Worm (Caenorhabditis elegans) whole organism, L4 larva: Measurements from ENCODE around the gene xpf-1.

Source experiments
- D1046.2 ChIP-seq: fragments of 200-800 bp; sonication (Bioruptor generic); IDR thresholded peaks from 2 replicates; pipeline ENCODE4 v1.3.6; 2022; ENCODE audit warnings: missing genetic modification characterization, missing compliant biosample characterization
- F10B5.3 ChIP-seq: sonication (generic microtip); optimal IDR thresholded peaks from 2 replicates; lab custom pipeline; 2016; ENCODE audit warnings: mild to moderate bottlenecking, missing genetic modification characterization, missing compliant biosample characterization
- F37D6.2 ChIP-seq: sonication (generic microtip); optimal IDR thresholded peaks from 2 replicates; lab custom pipeline; 2016; ENCODE audit warnings: mild to moderate bottlenecking, missing genetic modification characterization, missing compliant biosample characterization
- R02D3.7 ChIP-seq: fragments of 150-350 bp; sonication (generic microtip); optimal IDR thresholded peaks from 3 replicates; lab custom pipeline; 2014; ENCODE audit warnings: missing biosample characterization, missing genetic modification characterization
- T20F7.1 ChIP-seq: fragments of 200-800 bp; sonication (Bioruptor generic); optimal IDR thresholded peaks from 2 replicates; lab custom pipeline; 2018; ENCODE audit warnings: mild to moderate bottlenecking, missing genetic modification characterization, missing compliant biosample characterization
- T26A8.4 ChIP-seq: fragments of 200-800 bp; sonication (Bioruptor generic); IDR thresholded peaks from 2 replicates; pipeline ENCODE4 v1.3.6; 2022; ENCODE audit warnings: missing genetic modification characterization, missing compliant biosample characterization
- ZK337.2 ChIP-seq: fragments of 200-800 bp; sonication (Bioruptor generic); IDR thresholded peaks from 2 replicates; pipeline ENCODE4 v1.3.6; 2022; ENCODE audit warnings: missing genetic modification reagents, missing genetic modification characterization, missing compliant biosample characterization
- aha-1 ChIP-seq: fragments of 150-350 bp; peaks from one replicate; lab custom pipeline; 2014; ENCODE audit warnings: missing biosample characterization, missing genetic modification characterization
- ama-1 ChIP-seq: fragments of 150-350 bp; optimal IDR thresholded peaks from 2 replicates; lab custom pipeline; 2014; ENCODE audit warnings: inconsistent platforms, mixed read lengths
- arid-1 ChIP-seq: fragments of 200-800 bp; sonication (Bioruptor generic); conservative IDR thresholded peaks from 2 replicates; pipeline ENCODE4 v1.3.6; 2022; ENCODE audit warnings: missing genetic modification reagents, missing genetic modification characterization, missing compliant biosample characterization
- attf-4 ChIP-seq: sonication (generic microtip); optimal IDR thresholded peaks from 3 replicates; lab custom pipeline; 2017; ENCODE audit warnings: missing biosample characterization, missing genetic modification characterization
- ces-1 ChIP-seq: fragments of 150-350 bp; sonication (generic microtip); optimal IDR thresholded peaks from 4 replicates; lab custom pipeline; 2014; ENCODE audit warnings: missing biosample characterization, missing genetic modification reagents, missing genetic modification characterization
- daf-16 ChIP-seq, 3 experiments: sonication (generic microtip); optimal IDR thresholded peaks; 2 replicates each; lab custom pipeline; 2016 to 2017; ENCODE audit warnings: missing genetic modification characterization in 3 of 3, missing genetic modification reagents in 3 of 3, mild to moderate bottlenecking in 2 of 3, missing compliant biosample characterization in 2 of 3, missing biosample characterization in 1 of 3, moderate library complexity in 1 of 3
- dmd-6 ChIP-seq: fragments of 200-800 bp; sonication (Bioruptor generic); IDR thresholded peaks from 2 replicates; pipeline ENCODE4 v1.3.6; 2022; ENCODE audit warnings: missing genetic modification reagents, missing genetic modification characterization, missing compliant biosample characterization
- dmd-8 ChIP-seq: fragments of 200-800 bp; sonication (Bioruptor generic); IDR thresholded peaks from 2 replicates; pipeline ENCODE4 v1.3.6; 2022; ENCODE audit warnings: missing genetic modification characterization, missing compliant biosample characterization
- duxl-1 ChIP-seq: sonication (generic microtip); optimal IDR thresholded peaks from 2 replicates; lab custom pipeline; 2016; ENCODE audit warnings: mild to moderate bottlenecking, missing genetic modification characterization, moderate library complexity, missing compliant biosample characterization; ENCODE audit not compliant: poor library complexity
- dve-1 ChIP-seq: sonication (generic microtip); optimal IDR thresholded peaks from 2 replicates; lab custom pipeline; 2017; ENCODE audit warnings: antibody characterized with exemption, mild to moderate bottlenecking, missing genetic modification characterization, missing compliant biosample characterization; ENCODE audit not compliant: insufficient read depth
- fkh-10 ChIP-seq: fragments of 150-350 bp; optimal IDR thresholded peaks from 2 replicates; lab custom pipeline; 2014; ENCODE audit warnings: missing biosample characterization, missing genetic modification reagents, missing genetic modification characterization
- gei-8 ChIP-seq: fragments of 200-800 bp; sonication (Bioruptor generic); optimal IDR thresholded peaks from 2 replicates; lab custom pipeline; 2018; ENCODE audit warnings: mild to moderate bottlenecking, missing genetic modification characterization, missing compliant biosample characterization
- hlh-11 ChIP-seq: fragments of 200-800 bp; sonication (Bioruptor generic); optimal IDR thresholded peaks from 2 replicates; lab custom pipeline; 2018; ENCODE audit warnings: mild to moderate bottlenecking, missing genetic modification characterization, missing compliant biosample characterization
- hmg-1.1 ChIP-seq: fragments of 200-800 bp; sonication (Bioruptor generic); IDR thresholded peaks from 2 replicates; pipeline ENCODE4 v1.3.6; 2022; ENCODE audit warnings: missing genetic modification reagents, missing genetic modification characterization, missing compliant biosample characterization
- lim-7 ChIP-seq: fragments of 200-800 bp; sonication (Bioruptor generic); IDR thresholded peaks from 2 replicates; pipeline ENCODE4 v1.3.6; 2022; ENCODE audit warnings: missing genetic modification characterization, missing compliant biosample characterization
- lin-38 ChIP-seq: fragments of 200-800 bp; sonication (Bioruptor generic); IDR thresholded peaks from 2 replicates; pipeline ENCODE4 v1.3.6; 2022; ENCODE audit warnings: missing genetic modification reagents, missing genetic modification characterization, missing compliant biosample characterization
- lsy-2 ChIP-seq, 2 experiments: fragments of 150-350 bp in 1 of 2; sonication (generic microtip) in 1 of 2; optimal IDR thresholded peaks; 2 replicates each; lab custom pipeline; 2014 to 2017; ENCODE audit warnings: missing biosample characterization in 2 of 2, missing genetic modification characterization in 2 of 2
- madf-9 ChIP-seq: fragments of 200-800 bp; sonication (Bioruptor generic); conservative IDR thresholded peaks from 2 replicates; pipeline ENCODE4 v1.3.6; 2022; ENCODE audit warnings: missing genetic modification reagents, missing genetic modification characterization, missing compliant biosample characterization
- mdl-1 ChIP-seq, 2 experiments: fragments of 150-350 bp in 1 of 2; sonication (generic microtip) in 1 of 2; optimal IDR thresholded peaks; 2 replicates each; lab custom pipeline; 2014 to 2017; ENCODE audit warnings: missing biosample characterization in 2 of 2, missing genetic modification characterization in 2 of 2
- mep-1 ChIP-seq: fragments of 150-350 bp; sonication (generic microtip); optimal IDR thresholded peaks from 3 replicates; lab custom pipeline; 2014; ENCODE audit warnings: missing biosample characterization, missing genetic modification characterization
- mes-2 ChIP-seq: sonication (generic microtip); optimal IDR thresholded peaks from 2 replicates; lab custom pipeline; 2016; ENCODE audit warnings: missing genotype, mild to moderate bottlenecking, missing genetic modification characterization, missing compliant biosample characterization; ENCODE audit not compliant: poor library complexity, severe bottlenecking
- mxl-2 ChIP-seq: fragments of 200-800 bp; sonication (Bioruptor generic); conservative IDR thresholded peaks from 2 replicates; pipeline ENCODE4 v1.3.6; 2022; ENCODE audit warnings: missing genetic modification reagents, missing genetic modification characterization, missing compliant biosample characterization
- mxl-3 ChIP-seq: fragments of 200-800 bp; sonication (Bioruptor generic); optimal IDR thresholded peaks from 2 replicates; lab custom pipeline; 2018; ENCODE audit warnings: mild to moderate bottlenecking, missing genetic modification characterization, missing compliant biosample characterization
- nhr-102 ChIP-seq: sonication (generic microtip); optimal IDR thresholded peaks from 2 replicates; lab custom pipeline; 2016; ENCODE audit warnings: mild to moderate bottlenecking, missing genetic modification characterization, moderate library complexity, missing compliant biosample characterization
- nhr-11 ChIP-seq: fragments of 150-350 bp; optimal IDR thresholded peaks from 2 replicates; lab custom pipeline; 2014; ENCODE audit warnings: missing biosample characterization, missing genetic modification characterization
- nhr-25 ChIP-seq: sonication (generic microtip); optimal IDR thresholded peaks from 2 replicates; lab custom pipeline; 2017; ENCODE audit warnings: missing genetic modification characterization, mild to moderate bottlenecking, missing compliant biosample characterization, antibody characterized with exemption, moderate library complexity, borderline replicate concordance; ENCODE audit not compliant: insufficient read depth
- nhr-42 ChIP-seq: fragments of 200-800 bp; sonication (Bioruptor generic); IDR thresholded peaks from 2 replicates; pipeline ENCODE4 v1.3.6; 2022; ENCODE audit warnings: missing genetic modification characterization, missing compliant biosample characterization
- nhr-77 ChIP-seq: fragments of 150-350 bp; optimal IDR thresholded peaks from 2 replicates; lab custom pipeline; 2014; ENCODE audit warnings: missing biosample characterization, missing genetic modification characterization
- pha-4 ChIP-seq, 2 experiments: fragments of 150-350 bp in 1 of 2; fragments of 200-800 bp in 1 of 2; sonication (Bioruptor generic) in 1 of 2; IDR thresholded peaks in 1 of 2; optimal IDR thresholded peaks in 1 of 2; 2 replicates each; pipeline versions ENCODE4 v1.3.6 to Lab custom; 2014 to 2022; ENCODE audit warnings: missing genetic modification characterization in 2 of 2, missing genetic modification reagents in 2 of 2, missing biosample characterization in 1 of 2, missing compliant biosample characterization in 1 of 2
- php-3 ChIP-seq: fragments of 200-800 bp; sonication (Bioruptor generic); IDR thresholded peaks from 2 replicates; pipeline ENCODE4 v1.3.6; 2022; ENCODE audit warnings: missing genetic modification reagents, missing genetic modification characterization, missing compliant biosample characterization
- rbr-2 ChIP-seq: sonication (generic microtip); optimal IDR thresholded peaks from 2 replicates; lab custom pipeline; 2016; ENCODE audit warnings: missing genotype, missing genetic modification characterization, missing compliant biosample characterization
- set-16 ChIP-seq: fragments of 200-800 bp; sonication (Bioruptor generic); IDR thresholded peaks from 2 replicates; pipeline ENCODE4 v1.3.6; 2022; ENCODE audit warnings: missing genetic modification reagents, missing genetic modification characterization, missing compliant biosample characterization
- spr-1 ChIP-seq: sonication (generic microtip); optimal IDR thresholded peaks from 2 replicates; lab custom pipeline; 2016; ENCODE audit warnings: mild to moderate bottlenecking, missing genetic modification characterization, missing compliant biosample characterization
- tra-1 ChIP-seq: fragments of 200-800 bp; sonication (Bioruptor generic); IDR thresholded peaks from 2 replicates; pipeline ENCODE4 v1.3.6; 2022; ENCODE audit warnings: missing genetic modification reagents, missing genetic modification characterization, missing compliant biosample characterization
- zfp-2 ChIP-seq: sonication (generic microtip); optimal IDR thresholded peaks from 2 replicates; lab custom pipeline; 2016; ENCODE audit warnings: mild to moderate bottlenecking, missing genetic modification characterization, missing compliant biosample characterization
- zfp-3 ChIP-seq: fragments of 200-800 bp; sonication (Bioruptor generic); conservative IDR thresholded peaks from 2 replicates; pipeline ENCODE4 v1.3.6; 2022; ENCODE audit warnings: missing genetic modification reagents, missing genetic modification characterization, missing compliant biosample characterization

xpf-1 gene

ce11 chrII:11731174-11731724 is 35.3 kb downstream of the xpf-1 start:
- TF ChIP-seq nhr-42 (GFP tag; lab: Robert Waterston, UW) (0 out of 2 replicates have a peak, but pooled peaks have one; percentile 51), nhr-102 (tag; lab: Kevin White, UChicago) (peak; percentile 67), hlh-11 (tag; lab: Kevin White, UChicago) (peak; percentile 32), dmd-8 (GFP tag; lab: Robert Waterston, UW) (no peak), lin-38 (GFP tag; lab: Robert Waterston, UW) (peak; percentile 65), lsy-2 (tag; optimal IDR thresholded peaks at IDR 0.05; lab: Kevin White, UChicago) (no peak), duxl-1 (tag; lab: Kevin White, UChicago) (peak; percentile 69), aha-1 (tag; lab: Kevin White, UChicago) (peak; percentile 81), tra-1 (0 out of 2 replicates have a peak, but pooled peaks have one; percentile 13), mes-2 (tag; lab: Kevin White, UChicago) (peak; percentile 11), php-3 (GFP tag; lab: Robert Waterston, UW) (no peak), R02D3.7 (no peak), arid-1 (GFP tag; lab: Robert Waterston, UW) (0 out of 2 replicates have a peak, but pooled peaks have one; percentile 23), pha-4 (GFP tag; IDR thresholded peaks at IDR 0.05; lab: Robert Waterston, UW) (0 out of 2 replicates have a peak, but pooled peaks have one; percentile 29), pha-4 (tag; optimal IDR thresholded peaks at IDR 0.05; lab: Kevin White, UChicago) (no peak), F37D6.2 (no peak), daf-16 (GFP tag; optimal IDR thresholded peaks at IDR 0.05; lab: Kevin White, UChicago) (no peak), daf-16 (tag; optimal IDR thresholded peaks at IDR 0.05; lab: Kevin White, UChicago) (peak; percentile 35), mxl-2 (GFP tag; lab: Robert Waterston, UW) (0 out of 2 replicates have a peak, but pooled peaks have one; percentile 32), dmd-6 (GFP tag; lab: Robert Waterston, UW) (peak; percentile 35), D1046.2 (GFP tag; lab: Robert Waterston, UW) (0 out of 2 replicates have a peak, but pooled peaks have one; percentile 17), madf-9 (GFP tag; lab: Robert Waterston, UW) (no peak; the same call in 1 of the 2 replicates), spr-1 (tag; lab: Kevin White, UChicago) (peak; percentile 82), rbr-2 (tag; lab: Kevin White, UChicago) (peak; percentile 21), T26A8.4 (GFP tag; lab: Robert Waterston, UW) (no peak), T20F7.1 (peak; percentile 2), dve-1 (tag; lab: Kevin White, UChicago) (peak; percentile 16), ama-1 (peak; percentile 51), zfp-3 (GFP tag; lab: Robert Waterston, UW) (peak; percentile 78; the same call in 1 of the 2 replicates)

DNA sequence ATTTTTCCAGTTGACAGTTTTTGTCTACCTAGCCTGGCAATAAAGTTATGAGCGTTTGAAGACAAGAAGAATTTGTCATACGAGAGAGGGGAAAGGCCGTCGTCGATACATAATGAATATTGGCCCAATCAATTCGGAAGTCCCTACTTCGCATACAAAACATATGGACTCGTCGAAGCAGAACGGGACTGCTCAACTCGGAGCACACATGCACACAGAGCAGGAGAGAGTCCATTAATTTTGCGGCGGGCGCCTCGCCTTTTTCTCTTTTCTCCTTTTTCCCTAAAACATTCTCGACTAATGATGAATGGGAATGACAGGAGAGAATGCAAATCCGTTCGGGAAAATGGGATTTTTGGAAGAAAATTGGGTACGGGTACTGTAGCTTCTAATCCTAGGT is 36.5 kb downstream of the xpf-1 start, which contains the start of gene F13D12.8:
Gene F13D12.8 (minus strand): TSS at position 82 of the 400 bp plus-strand sequence.
- TF ChIP-seq hmg-1.1 (GFP tag; lab: Robert Waterston, UW) = 0 out of 2 replicates have a peak, but pooled peaks have one; percentile 19
- no peak for TF ChIP-seq nhr-25

ce11 chrII:11733850-11734249 is 37.9 kb downstream of the xpf-1 start:
- no peak for TF ChIP-seq zfp-2 (tag; lab: Kevin White, UChicago)
- no peak for TF ChIP-seq gei-8

ce11 chrII:11737347-11737746 is 41.4 kb downstream of the xpf-1 start:
- TF ChIP-seq nhr-11 (tag; lab: Kevin White, UChicago) = no peak
- TF ChIP-seq ZK337.2 (GFP tag; lab: Robert Waterston, UW) = no peak
- no peak for TF ChIP-seq ces-1 (GFP tag; lab: Kevin White, UChicago)
- no peak for TF ChIP-seq nhr-25
- TF ChIP-seq nhr-77 (tag; lab: Kevin White, UChicago) = no peak
- no peak for TF ChIP-seq set-16 (GFP tag; lab: Robert Waterston, UW)
- TF ChIP-seq aha-1 (tag; lab: Kevin White, UChicago) = peak; percentile 12
- peak; percentile 31 for TF ChIP-seq mep-1 (tag; lab: Kevin White, UChicago)
- no peak for TF ChIP-seq T20F7.1
- no peak for TF ChIP-seq lim-7 (GFP tag; lab: Robert Waterston, UW)
- TF ChIP-seq mdl-1 (tag; optimal IDR thresholded peaks at IDR 0.05; lab: Kevin White, UChicago) = peak in 1 of 2 experiments; percentile 18
- peak; percentile 33 for TF ChIP-seq hlh-11 (tag; lab: Kevin White, UChicago)
- TF ChIP-seq F10B5.3 (tag; lab: Kevin White, UChicago) = no peak
- TF ChIP-seq hmg-1.1 (GFP tag; lab: Robert Waterston, UW) = no peak
- no peak for TF ChIP-seq attf-4 (tag; lab: Kevin White, UChicago)
- no peak for TF ChIP-seq fkh-10 (GFP tag; lab: Kevin White, UChicago)
- peak; percentile 49 for TF ChIP-seq mxl-3 (GFP tag; lab: Kevin White, UChicago)
